Fruit fly (Drosophila melanogaster) whole organism, embryonic: ENCODE results near the gene CG14104.
A peak's percentile ranks its signal among the peaks of the same experiment; 100 is the strongest.

Experiments
- B-H2 ChIP-seq: fragments of 200-800 bp; sonication (Bioruptor generic); optimal IDR thresholded peaks from 2 replicates; lab custom pipeline; 2018; ENCODE audit warnings: missing biosample characterization, mild to moderate bottlenecking, missing genetic modification characterization
- Bdp1 ChIP-seq: fragments of 200-800 bp; sonication (Bioruptor generic); optimal IDR thresholded peaks from 3 replicates; lab custom pipeline; 2016; ENCODE audit warnings: missing biosample characterization, missing genetic modification characterization
- BtbVII ChIP-seq: fragments of 200-800 bp; sonication (Bioruptor generic); optimal IDR thresholded peaks from 3 replicates; lab custom pipeline; 2017; ENCODE audit warnings: missing biosample characterization, mild to moderate bottlenecking, missing genetic modification characterization
- CG10431 ChIP-seq: fragments of 200-800 bp; sonication (Bioruptor generic); optimal IDR thresholded peaks from 3 replicates; lab custom pipeline; 2018; ENCODE audit warnings: missing biosample characterization, mild to moderate bottlenecking, missing genetic modification characterization
- CG12071 ChIP-seq: fragments of 200-800 bp; sonication (Bioruptor generic); optimal IDR thresholded peaks from 3 replicates; lab custom pipeline; 2018; ENCODE audit warnings: missing biosample characterization, mild to moderate bottlenecking, missing genetic modification characterization
- CG15073 ChIP-seq: fragments of 200-800 bp; sonication (Bioruptor generic); optimal IDR thresholded peaks from 2 replicates; lab custom pipeline; 2016; ENCODE audit warnings: missing biosample characterization, missing genetic modification characterization
- CG17829 ChIP-seq: fragments of 200-800 bp; optimal IDR thresholded peaks from 2 replicates; lab custom pipeline; 2019; ENCODE audit warnings: missing biosample characterization, mild to moderate bottlenecking, missing genetic modification characterization, moderate library complexity
- CG18599 ChIP-seq: fragments of 200-800 bp; sonication (Bioruptor generic); optimal IDR thresholded peaks from 3 replicates; lab custom pipeline; 2017; ENCODE audit warnings: missing biosample characterization, missing genetic modification characterization, mild to moderate bottlenecking, moderate library complexity, missing genetic modification reagents
- CG2120 ChIP-seq: fragments of 200-800 bp; sonication (Bioruptor generic); optimal IDR thresholded peaks from 3 replicates; lab custom pipeline; 2016; ENCODE audit warnings: missing biosample characterization, missing genetic modification characterization
- CG30431 ChIP-seq: fragments of 200-800 bp; sonication (Bioruptor generic); optimal IDR thresholded peaks from 2 replicates; lab custom pipeline; 2017; ENCODE audit warnings: missing biosample characterization, missing genetic modification characterization
- CG31441 ChIP-seq: fragments of 200-800 bp; sonication (Bioruptor generic); IDR thresholded peaks from 2 replicates; pipeline ENCODE4 v1.3.6; 2022; ENCODE audit warnings: missing biosample characterization, missing genetic modification characterization
- CG32532 ChIP-seq: fragments of 200-800 bp; sonication (Bioruptor generic); IDR thresholded peaks from 2 replicates; pipeline ENCODE4 v1.3.6; 2022; ENCODE audit warnings: missing biosample characterization, missing genetic modification characterization
- CG33213 ChIP-seq: fragments of 200-800 bp; sonication (Bioruptor generic); optimal IDR thresholded peaks from 3 replicates; lab custom pipeline; 2016; ENCODE audit warnings: missing biosample characterization, missing genetic modification characterization
- CG5180 ChIP-seq: fragments of 200-800 bp; sonication (Bioruptor generic); optimal IDR thresholded peaks from 3 replicates; lab custom pipeline; 2017; ENCODE audit warnings: missing biosample characterization, missing genetic modification characterization, mild to moderate bottlenecking, moderate library complexity, missing genetic modification reagents
- CG6791 ChIP-seq: fragments of 200-800 bp; sonication (Bioruptor generic); IDR thresholded peaks from 3 replicates; pipeline ENCODE4 v1.3.6; 2022; ENCODE audit warnings: missing biosample characterization, missing genetic modification characterization; ENCODE audit not compliant: partially characterized antibody
- CG9215 ChIP-seq: fragments of 200-800 bp; sonication (Bioruptor generic); IDR thresholded peaks from 2 replicates; pipeline ENCODE4 v1.3.6; 2022; ENCODE audit warnings: missing biosample characterization, missing genetic modification characterization
- D19A ChIP-seq: fragments of 200-800 bp; optimal IDR thresholded peaks from 3 replicates; lab custom pipeline; 2019; ENCODE audit warnings: missing biosample characterization, mild to moderate bottlenecking, missing genetic modification characterization, moderate library complexity
- Doc3 ChIP-seq: fragments of 200-800 bp; sonication (Bioruptor generic); IDR thresholded peaks from 3 replicates; pipeline ENCODE4 v1.3.6; 2022; ENCODE audit warnings: missing biosample characterization, missing genetic modification characterization; ENCODE audit not compliant: partially characterized antibody
- Dp ChIP-seq: fragments of 200-800 bp; sonication (Bioruptor generic); optimal IDR thresholded peaks from 2 replicates; lab custom pipeline; 2018; ENCODE audit warnings: missing biosample characterization, mild to moderate bottlenecking, missing genetic modification characterization, moderate library complexity
- Dref ChIP-seq: fragments of 200-800 bp; sonication (Bioruptor generic); IDR thresholded peaks from 2 replicates; pipeline ENCODE4 v1.3.6; 2022; ENCODE audit warnings: missing biosample characterization, missing genetic modification characterization
- E2f1 ChIP-seq: fragments of 200-800 bp; sonication (Bioruptor generic); IDR thresholded peaks from 2 replicates; pipeline ENCODE4 v1.3.6; 2022; ENCODE audit warnings: missing biosample characterization, missing genetic modification characterization
- E2f2 ChIP-seq: fragments of 200-800 bp; sonication (Bioruptor generic); IDR thresholded peaks from 2 replicates; pipeline ENCODE4 v1.3.6; 2022; ENCODE audit warnings: missing biosample characterization, missing genetic modification characterization
- Eip74EF ChIP-seq, 2 experiments: fragments of 200-800 bp in 1 of 2; fragments of >200 bp in 1 of 2; sonication (Bioruptor generic) in 1 of 2; optimal IDR thresholded peaks; 2 replicates each; lab custom pipeline; 2017 to 2019; ENCODE audit warnings: missing biosample characterization in 2 of 2, missing genetic modification characterization in 2 of 2, mild to moderate bottlenecking in 1 of 2, moderate library complexity in 1 of 2
- GATAe ChIP-seq: fragments of 200-800 bp; sonication (Bioruptor generic); conservative IDR thresholded peaks from 2 replicates; pipeline ENCODE4 v1.3.6; 2022; ENCODE audit warnings: missing biosample characterization, missing genetic modification characterization
- HLH54F ChIP-seq: fragments of 200-800 bp; sonication (Bioruptor generic); optimal IDR thresholded peaks from 3 replicates; lab custom pipeline; 2016; ENCODE audit warnings: missing biosample characterization, missing genetic modification characterization
- HmgZ ChIP-seq: fragments of 200-800 bp; sonication (Bioruptor generic); optimal IDR thresholded peaks from 2 replicates; lab custom pipeline; 2018; ENCODE audit warnings: missing biosample characterization, mild to moderate bottlenecking, missing genetic modification characterization
- Hr51 ChIP-seq, 2 experiments: fragments of 200-800 bp; sonication (Bioruptor generic); optimal IDR thresholded peaks; 2 replicates in 1 of 2; 3 replicates in 1 of 2; lab custom pipeline; 2016 to 2018; ENCODE audit warnings: missing biosample characterization in 2 of 2, missing genetic modification characterization in 2 of 2, mild to moderate bottlenecking in 1 of 2, moderate library complexity in 1 of 2
- Jarid2 ChIP-seq: fragments of 200-800 bp; sonication (Bioruptor generic); optimal IDR thresholded peaks from 3 replicates; lab custom pipeline; 2017; ENCODE audit warnings: mild to moderate bottlenecking, missing biosample characterization, missing genetic modification reagents, missing genetic modification characterization
- Lpt ChIP-seq: fragments of >200 bp; optimal IDR thresholded peaks from 2 replicates; lab custom pipeline; 2018; ENCODE audit warnings: missing biosample characterization, missing genetic modification characterization
- Myb ChIP-seq: fragments of 200-800 bp; sonication (Bioruptor generic); optimal IDR thresholded peaks from 2 replicates; lab custom pipeline; 2016; ENCODE audit warnings: missing biosample characterization, missing genetic modification characterization
- Side ChIP-seq: fragments of 200-800 bp; sonication (Bioruptor generic); optimal IDR thresholded peaks from 2 replicates; lab custom pipeline; 2016; ENCODE audit warnings: missing biosample characterization, missing genetic modification characterization
- Ssrp ChIP-seq: fragments of 200-800 bp; sonication (Bioruptor generic); optimal IDR thresholded peaks from 2 replicates; lab custom pipeline; 2018; ENCODE audit warnings: missing biosample characterization, mild to moderate bottlenecking, missing genetic modification characterization, moderate library complexity
- Taf1 ChIP-seq: fragments of 200-800 bp; sonication (Bioruptor generic); IDR thresholded peaks from 2 replicates; pipeline ENCODE4 v1.3.6; 2022; ENCODE audit warnings: missing biosample characterization, missing genetic modification characterization
- ato ChIP-seq: fragments of 200-800 bp; sonication (Bioruptor generic); IDR thresholded peaks from 2 replicates; pipeline ENCODE4 v1.3.6; 2022; ENCODE audit warnings: missing biosample characterization, missing genetic modification characterization; ENCODE audit not compliant: partially characterized antibody
- chinmo ChIP-seq: fragments of 200-800 bp; sonication (Bioruptor generic); IDR thresholded peaks from 4 replicates; pipeline ENCODE4 v1.3.6; 2022; ENCODE audit warnings: missing biosample characterization, missing genetic modification characterization; ENCODE audit not compliant: partially characterized antibody
- crp ChIP-seq, 2 experiments: fragments of 200-800 bp; sonication (Bioruptor generic); optimal IDR thresholded peaks; 2 replicates in 1 of 2; 3 replicates in 1 of 2; lab custom pipeline; 2017; ENCODE audit warnings: missing biosample characterization in 2 of 2, missing genetic modification characterization in 2 of 2, mild to moderate bottlenecking in 1 of 2, moderate library complexity in 1 of 2
- grau ChIP-seq: fragments of 200-800 bp; optimal IDR thresholded peaks from 3 replicates; lab custom pipeline; 2019; ENCODE audit warnings: missing biosample characterization, mild to moderate bottlenecking, missing genetic modification characterization, moderate library complexity
- gsb ChIP-seq: fragments of 200-800 bp; sonication (Bioruptor generic); IDR thresholded peaks from 2 replicates; pipeline ENCODE4 v1.3.6; 2022; ENCODE audit warnings: missing biosample characterization, missing genetic modification characterization
- gsb-n ChIP-seq: fragments of 200-800 bp; sonication (Bioruptor generic); optimal IDR thresholded peaks from 3 replicates; lab custom pipeline; 2018; ENCODE audit warnings: missing biosample characterization, mild to moderate bottlenecking, missing genetic modification characterization
- hbn ChIP-seq: fragments of 200-800 bp; sonication (Bioruptor generic); IDR thresholded peaks from 2 replicates; pipeline ENCODE4 v1.3.6; 2022; ENCODE audit warnings: missing biosample characterization, missing genetic modification characterization; ENCODE audit not compliant: partially characterized antibody
- inv ChIP-seq: fragments of 200-800 bp; sonication (Bioruptor generic); IDR thresholded peaks from 2 replicates; pipeline ENCODE4 v1.3.6; 2022; ENCODE audit warnings: missing biosample characterization, missing genetic modification characterization; ENCODE audit not compliant: partially characterized antibody
- lilli ChIP-seq: fragments of 200-800 bp; sonication (Bioruptor generic); optimal IDR thresholded peaks from 3 replicates; lab custom pipeline; 2016; ENCODE audit warnings: missing biosample characterization, missing genetic modification characterization
- nom ChIP-seq: fragments of 200-800 bp; sonication (Bioruptor generic); optimal IDR thresholded peaks from 2 replicates; lab custom pipeline; 2017; ENCODE audit warnings: missing biosample characterization, missing genetic modification characterization, mild to moderate bottlenecking, moderate library complexity, missing genetic modification reagents
- rib ChIP-seq: fragments of 200-800 bp; sonication (Bioruptor generic); IDR thresholded peaks from 2 replicates; pipeline ENCODE4 v1.3.6; 2022; ENCODE audit warnings: missing biosample characterization, missing genetic modification characterization
- sens ChIP-seq: fragments of 200-800 bp; sonication (Bioruptor generic); peaks from one replicate; lab custom pipeline; 2016; ENCODE audit warnings: missing biosample characterization, missing genetic modification characterization
- seq ChIP-seq: fragments of 200-800 bp; sonication (Bioruptor generic); IDR thresholded peaks from 2 replicates; pipeline ENCODE4 v1.3.6; 2022; ENCODE audit warnings: missing biosample characterization, missing genetic modification characterization
- sr ChIP-seq: fragments of 200-800 bp; sonication (Bioruptor generic); IDR thresholded peaks from 3 replicates; pipeline ENCODE4 v1.3.6; 2022; ENCODE audit warnings: missing biosample characterization, missing genetic modification characterization
- vnd ChIP-seq: fragments of 200-800 bp; sonication (Bioruptor generic); IDR thresholded peaks from 3 replicates; pipeline ENCODE4 v1.3.6; 2022; ENCODE audit warnings: missing biosample characterization, missing genetic modification characterization; ENCODE audit not compliant: partially characterized antibody

The CG14104 gene

DNA sequence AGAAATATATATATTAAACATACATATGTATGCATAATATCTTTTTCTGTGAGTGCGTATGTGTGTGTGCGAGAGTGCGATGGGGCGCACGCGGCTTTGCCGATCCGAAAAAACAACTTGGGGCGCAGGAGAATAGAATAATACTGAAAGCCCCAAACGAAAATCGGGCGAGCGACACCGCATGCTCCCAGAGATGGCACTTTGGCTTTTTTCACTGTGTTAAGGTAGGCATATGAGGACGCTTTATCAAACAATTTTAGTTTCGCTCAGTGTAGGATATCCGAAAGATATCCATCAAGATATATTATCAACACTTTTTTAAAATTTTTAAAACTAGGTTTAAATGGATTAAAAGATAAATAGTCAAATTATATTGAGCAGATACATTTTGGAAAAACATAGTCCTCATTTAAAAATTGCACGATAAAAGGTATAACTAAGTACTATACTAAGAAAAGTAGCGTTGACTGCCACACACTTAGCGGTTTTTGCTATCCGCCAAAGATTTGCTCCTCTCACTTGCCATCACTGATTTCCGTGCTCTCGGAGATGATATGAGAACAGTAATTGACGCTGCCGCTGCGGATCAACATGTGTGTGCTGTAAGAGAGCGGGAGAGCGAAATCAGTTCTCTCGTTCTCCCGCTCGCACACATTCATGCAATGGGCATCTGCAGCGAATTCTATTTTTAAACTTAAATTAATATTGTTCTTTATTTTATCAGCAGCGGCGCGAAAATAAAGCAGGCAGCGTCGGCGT is 15.9 kb downstream of the CG14104 start (continued):
- TF ChIP-seq CG18599 (GFP tag; lab: Kevin White, UChicago), result peak; percentile 64
- TF ChIP-seq gsb (GFP tag; lab: Robert Waterston, UW), result no peak
- no peak for TF ChIP-seq CG5180
- no peak for TF ChIP-seq BtbVII (GFP tag; lab: Kevin White, UChicago)
- TF ChIP-seq CG2120 (GFP tag; lab: Kevin White, UChicago), result peak; percentile 87
- no peak for TF ChIP-seq CG10431
- peak; percentile 54; the same call in 1 of the 2 replicates for TF ChIP-seq CG31441
- peak; percentile 38 for TF ChIP-seq E2f1
- TF ChIP-seq lilli, result peak; percentile 77
- TF ChIP-seq CG9215 (GFP tag; lab: Robert Waterston, UW), result peak; percentile 65
- TF ChIP-seq ato (GFP tag; lab: Robert Waterston, UW), result peak; percentile 45; the same call in 1 of the 2 replicates
- TF ChIP-seq CG17829 (tag; lab: Kevin White, UChicago), result peak; percentile 47
- TF ChIP-seq CG15073 (GFP tag; lab: Kevin White, UChicago), result no peak
- no peak for TF ChIP-seq seq
- peak; percentile 40 for TF ChIP-seq Bdp1
- TF ChIP-seq Taf1 (GFP tag; lab: Robert Waterston, UW), result peak; percentile 47; the same call in 1 of the 2 replicates
- TF ChIP-seq crp (GFP tag; optimal IDR thresholded peaks at IDR 0.05; lab: Kevin White, UChicago), result peak in 1 of 2 experiments; percentile 17
- no peak for TF ChIP-seq vnd (GFP tag; lab: Robert Waterston, UW)
- TF ChIP-seq GATAe, result no peak; the same call in 1 of the 2 replicates
- TF ChIP-seq nom (GFP tag; lab: Kevin White, UChicago), result no peak
- no peak for TF ChIP-seq Dp
- peak; percentile 46; the same call in 1 of the 3 replicates for TF ChIP-seq CG6791 (GFP tag; lab: Robert Waterston, UW)
- TF ChIP-seq inv (GFP tag; lab: Robert Waterston, UW), result no peak
- TF ChIP-seq HLH54F (GFP tag; lab: Kevin White, UChicago), result peak; percentile 57
- TF ChIP-seq CG30431 (GFP tag; lab: Kevin White, UChicago), result peak; percentile 47
- TF ChIP-seq sr (GFP tag; lab: Robert Waterston, UW), result no peak
- peak; percentile 37; the same call in 1 of the 2 replicates for TF ChIP-seq CG32532 (GFP tag; lab: Robert Waterston, UW)
- peak; percentile 80; the same call in 1 of the 4 replicates for TF ChIP-seq chinmo (GFP tag; lab: Robert Waterston, UW)
- TF ChIP-seq Doc3 (GFP tag; lab: Robert Waterston, UW), result no peak
- no peak for TF ChIP-seq gsb-n (tag; lab: Kevin White, UChicago)
- TF ChIP-seq Dref, result no peak
- TF ChIP-seq HmgZ, result peak; percentile 16
- TF ChIP-seq Hr51 (GFP tag; optimal IDR thresholded peaks at IDR 0.05; lab: Kevin White, UChicago), result peak; percentile 14 to 69
- TF ChIP-seq Eip74EF (GFP tag; optimal IDR thresholded peaks at IDR 0.05; lab: Kevin White, UChicago), result no peak
- TF ChIP-seq Side (GFP tag; lab: Kevin White, UChicago), result peak; percentile 43
- peak; percentile 85 for TF ChIP-seq Jarid2 (GFP tag; lab: Kevin White, UChicago)
- TF ChIP-seq rib (GFP tag; lab: Robert Waterston, UW), result peak; percentile 11
- no peak for TF ChIP-seq Lpt (GFP tag; lab: Kevin White, UChicago)
- TF ChIP-seq Ssrp (tag; lab: Kevin White, UChicago), result peak; percentile 64
- TF ChIP-seq CG12071 (GFP tag; lab: Kevin White, UChicago), result no peak
- TF ChIP-seq sens (GFP tag; lab: Kevin White, UChicago), result peak; percentile 90
- TF ChIP-seq Myb (GFP tag; lab: Kevin White, UChicago), result peak; percentile 22
- TF ChIP-seq hbn (GFP tag; lab: Robert Waterston, UW), result no peak
- TF ChIP-seq D19A (tag; lab: Kevin White, UChicago), result peak; percentile 62
- peak; percentile 31 for TF ChIP-seq B-H2
- no peak for TF ChIP-seq CG33213 (GFP tag; lab: Kevin White, UChicago)
- TF ChIP-seq grau (tag; lab: Kevin White, UChicago), result peak; percentile 80
- TF ChIP-seq E2f2 (GFP tag; lab: Robert Waterston, UW), result peak; percentile 17
